Worm (Caenorhabditis elegans) whole organism, L4 larva: Measurements from ENCODE around the gene ung-1.

ENCODE experiments used
- F10B5.3 ChIP-seq: sonication (generic microtip); optimal IDR thresholded peaks from 2 replicates; lab custom pipeline; 2016; ENCODE audit warnings: mild to moderate bottlenecking, missing genetic modification characterization, missing compliant biosample characterization
- T26A8.4 ChIP-seq: fragments of 200-800 bp; sonication (Bioruptor generic); IDR thresholded peaks from 2 replicates; pipeline ENCODE4 v1.3.6; 2022; ENCODE audit warnings: missing genetic modification characterization, missing compliant biosample characterization
- Y105C5A.15 ChIP-seq: fragments of 200-800 bp; sonication (Bioruptor generic); IDR thresholded peaks from 2 replicates; pipeline ENCODE4 v1.3.6; 2022; ENCODE audit warnings: missing genetic modification characterization, missing compliant biosample characterization
- Y48G9A.11 ChIP-seq: fragments of 200-800 bp; sonication (Bioruptor generic); IDR thresholded peaks from 2 replicates; pipeline ENCODE4 v1.3.6; 2022; ENCODE audit warnings: missing genetic modification reagents, missing genetic modification characterization, missing compliant biosample characterization
- ZK546.5 ChIP-seq, 2 experiments: sonication (generic microtip); optimal IDR thresholded peaks; 2 replicates each; lab custom pipeline; 2017; ENCODE audit warnings: missing biosample characterization in 2 of 2, missing genetic modification characterization in 2 of 2
- arid-1 ChIP-seq: fragments of 200-800 bp; sonication (Bioruptor generic); conservative IDR thresholded peaks from 2 replicates; pipeline ENCODE4 v1.3.6; 2022; ENCODE audit warnings: missing genetic modification reagents, missing genetic modification characterization, missing compliant biosample characterization
- ceh-28 ChIP-seq: fragments of 150-350 bp; optimal IDR thresholded peaks from 2 replicates; lab custom pipeline; 2014; ENCODE audit warnings: missing biosample characterization, missing genetic modification reagents, missing genetic modification characterization
- ceh-32 ChIP-seq: sonication (generic microtip); optimal IDR thresholded peaks from 2 replicates; lab custom pipeline; 2016; ENCODE audit warnings: mild to moderate bottlenecking, missing genetic modification characterization, missing compliant biosample characterization; ENCODE audit not compliant: poor library complexity
- ctbp-1 ChIP-seq: fragments of 200-800 bp; sonication (Bioruptor generic); IDR thresholded peaks from 2 replicates; pipeline ENCODE4 v1.3.6; 2022; ENCODE audit warnings: missing genetic modification reagents, missing genetic modification characterization, missing compliant biosample characterization
- daf-12 ChIP-seq: fragments of 150-350 bp; optimal IDR thresholded peaks from 2 replicates; lab custom pipeline; 2014; ENCODE audit warnings: missing biosample characterization, missing genetic modification reagents, missing genetic modification characterization
- daf-16 ChIP-seq, 3 experiments: sonication (generic microtip); optimal IDR thresholded peaks; 2 replicates each; lab custom pipeline; 2016 to 2017; ENCODE audit warnings: missing genetic modification characterization in 3 of 3, missing genetic modification reagents in 3 of 3, mild to moderate bottlenecking in 2 of 3, missing compliant biosample characterization in 2 of 3, missing biosample characterization in 1 of 3, moderate library complexity in 1 of 3
- dmd-8 ChIP-seq: fragments of 200-800 bp; sonication (Bioruptor generic); IDR thresholded peaks from 2 replicates; pipeline ENCODE4 v1.3.6; 2022; ENCODE audit warnings: missing genetic modification characterization, missing compliant biosample characterization
- duxl-1 ChIP-seq: sonication (generic microtip); optimal IDR thresholded peaks from 2 replicates; lab custom pipeline; 2016; ENCODE audit warnings: mild to moderate bottlenecking, missing genetic modification characterization, moderate library complexity, missing compliant biosample characterization; ENCODE audit not compliant: poor library complexity
- fkh-10 ChIP-seq: fragments of 150-350 bp; optimal IDR thresholded peaks from 2 replicates; lab custom pipeline; 2014; ENCODE audit warnings: missing biosample characterization, missing genetic modification reagents, missing genetic modification characterization
- gei-8 ChIP-seq: fragments of 200-800 bp; sonication (Bioruptor generic); optimal IDR thresholded peaks from 2 replicates; lab custom pipeline; 2018; ENCODE audit warnings: mild to moderate bottlenecking, missing genetic modification characterization, missing compliant biosample characterization
- hif-1 ChIP-seq, 2 experiments: sonication (generic microtip); optimal IDR thresholded peaks; 2 replicates each; lab custom pipeline; 2016 to 2017; ENCODE audit warnings: missing compliant biosample characterization in 2 of 2, missing genetic modification characterization in 2 of 2, missing genetic modification reagents in 2 of 2, missing genotype in 2 of 2, mild to moderate bottlenecking in 1 of 2
- hlh-11 ChIP-seq: fragments of 200-800 bp; sonication (Bioruptor generic); optimal IDR thresholded peaks from 2 replicates; lab custom pipeline; 2018; ENCODE audit warnings: mild to moderate bottlenecking, missing genetic modification characterization, missing compliant biosample characterization
- hlh-30 ChIP-seq: sonication (generic microtip); optimal IDR thresholded peaks from 2 replicates; lab custom pipeline; 2017; ENCODE audit warnings: antibody characterized with exemption, mild to moderate bottlenecking, missing genetic modification characterization, missing compliant biosample characterization; ENCODE audit not compliant: insufficient read depth
- hmg-1.1 ChIP-seq: fragments of 200-800 bp; sonication (Bioruptor generic); IDR thresholded peaks from 2 replicates; pipeline ENCODE4 v1.3.6; 2022; ENCODE audit warnings: missing genetic modification reagents, missing genetic modification characterization, missing compliant biosample characterization
- lim-7 ChIP-seq: fragments of 200-800 bp; sonication (Bioruptor generic); IDR thresholded peaks from 2 replicates; pipeline ENCODE4 v1.3.6; 2022; ENCODE audit warnings: missing genetic modification characterization, missing compliant biosample characterization
- lin-1 ChIP-seq: fragments of 200-800 bp; sonication (Bioruptor generic); IDR thresholded peaks from 2 replicates; pipeline ENCODE4 v1.3.6; 2022; ENCODE audit warnings: missing genetic modification reagents, missing genetic modification characterization, missing compliant biosample characterization
- lin-13 ChIP-seq: fragments of 150-350 bp; optimal IDR thresholded peaks from 2 replicates; lab custom pipeline; 2014; ENCODE audit warnings: missing biosample characterization, missing genetic modification reagents, missing genetic modification characterization
- lin-39 ChIP-seq: fragments of 150-350 bp; optimal IDR thresholded peaks from 2 replicates; lab custom pipeline; 2014; ENCODE audit warnings: missing biosample characterization, missing genetic modification reagents, missing genetic modification characterization
- lir-3 ChIP-seq: sonication (generic microtip); optimal IDR thresholded peaks from 2 replicates; lab custom pipeline; 2016; ENCODE audit warnings: mild to moderate bottlenecking, missing genetic modification characterization, missing compliant biosample characterization
- madf-5 ChIP-seq, 2 experiments: fragments of 200-800 bp; sonication (Bioruptor generic); IDR thresholded peaks; 2 replicates each; pipeline ENCODE4 v1.3.6; 2022; ENCODE audit warnings: missing compliant biosample characterization in 2 of 2, missing genetic modification characterization in 2 of 2
- mdt-29 ChIP-seq: fragments of 200-800 bp; sonication (Bioruptor generic); IDR thresholded peaks from 2 replicates; pipeline ENCODE4 v1.3.6; 2022; ENCODE audit warnings: missing genetic modification reagents, missing genetic modification characterization, missing compliant biosample characterization
- mes-2 ChIP-seq: sonication (generic microtip); optimal IDR thresholded peaks from 2 replicates; lab custom pipeline; 2016; ENCODE audit warnings: missing genotype, mild to moderate bottlenecking, missing genetic modification characterization, missing compliant biosample characterization; ENCODE audit not compliant: poor library complexity, severe bottlenecking
- mxl-2 ChIP-seq: fragments of 200-800 bp; sonication (Bioruptor generic); conservative IDR thresholded peaks from 2 replicates; pipeline ENCODE4 v1.3.6; 2022; ENCODE audit warnings: missing genetic modification reagents, missing genetic modification characterization, missing compliant biosample characterization
- mxl-3 ChIP-seq: fragments of 200-800 bp; sonication (Bioruptor generic); optimal IDR thresholded peaks from 2 replicates; lab custom pipeline; 2018; ENCODE audit warnings: mild to moderate bottlenecking, missing genetic modification characterization, missing compliant biosample characterization
- nhr-10 ChIP-seq: fragments of 150-350 bp; optimal IDR thresholded peaks from 2 replicates; lab custom pipeline; 2014; ENCODE audit warnings: missing biosample characterization, missing genetic modification characterization
- nhr-102 ChIP-seq: sonication (generic microtip); optimal IDR thresholded peaks from 2 replicates; lab custom pipeline; 2016; ENCODE audit warnings: mild to moderate bottlenecking, missing genetic modification characterization, moderate library complexity, missing compliant biosample characterization
- nhr-11 ChIP-seq: fragments of 150-350 bp; optimal IDR thresholded peaks from 2 replicates; lab custom pipeline; 2014; ENCODE audit warnings: missing biosample characterization, missing genetic modification characterization
- nhr-237 ChIP-seq: sonication (generic microtip); optimal IDR thresholded peaks from 2 replicates; lab custom pipeline; 2017; ENCODE audit warnings: missing biosample characterization, missing genetic modification characterization
- nhr-25 ChIP-seq: sonication (generic microtip); optimal IDR thresholded peaks from 2 replicates; lab custom pipeline; 2017; ENCODE audit warnings: missing genetic modification characterization, mild to moderate bottlenecking, missing compliant biosample characterization, antibody characterized with exemption, moderate library complexity, borderline replicate concordance; ENCODE audit not compliant: insufficient read depth
- nhr-28 ChIP-seq: fragments of 150-350 bp; optimal IDR thresholded peaks from 2 replicates; lab custom pipeline; 2014; ENCODE audit warnings: missing biosample characterization, missing genetic modification characterization
- nhr-48 ChIP-seq: sonication (generic microtip); optimal IDR thresholded peaks from 2 replicates; lab custom pipeline; 2016; ENCODE audit warnings: mild to moderate bottlenecking, missing genetic modification characterization, missing compliant biosample characterization
- nhr-6 ChIP-seq: fragments of 150-350 bp; optimal IDR thresholded peaks from 2 replicates; lab custom pipeline; 2014; ENCODE audit warnings: missing biosample characterization, missing genetic modification characterization
- nhr-77 ChIP-seq: fragments of 150-350 bp; optimal IDR thresholded peaks from 2 replicates; lab custom pipeline; 2014; ENCODE audit warnings: missing biosample characterization, missing genetic modification characterization
- pha-4 ChIP-seq, 2 experiments: fragments of 150-350 bp in 1 of 2; fragments of 200-800 bp in 1 of 2; sonication (Bioruptor generic) in 1 of 2; IDR thresholded peaks in 1 of 2; optimal IDR thresholded peaks in 1 of 2; 2 replicates each; pipeline versions ENCODE4 v1.3.6 to Lab custom; 2014 to 2022; ENCODE audit warnings: missing genetic modification characterization in 2 of 2, missing genetic modification reagents in 2 of 2, missing biosample characterization in 1 of 2, missing compliant biosample characterization in 1 of 2
- rbr-2 ChIP-seq: sonication (generic microtip); optimal IDR thresholded peaks from 2 replicates; lab custom pipeline; 2016; ENCODE audit warnings: missing genotype, missing genetic modification characterization, missing compliant biosample characterization
- sdz-12 ChIP-seq: fragments of 200-800 bp; sonication (Bioruptor generic); optimal IDR thresholded peaks from 2 replicates; lab custom pipeline; 2018; ENCODE audit warnings: mild to moderate bottlenecking, missing genetic modification characterization, missing compliant biosample characterization
- tra-1 ChIP-seq: fragments of 200-800 bp; sonication (Bioruptor generic); IDR thresholded peaks from 2 replicates; pipeline ENCODE4 v1.3.6; 2022; ENCODE audit warnings: missing genetic modification reagents, missing genetic modification characterization, missing compliant biosample characterization
- unc-130 ChIP-seq: sonication (generic microtip); optimal IDR thresholded peaks from 2 replicates; lab custom pipeline; 2016; ENCODE audit warnings: missing genetic modification reagents, missing genetic modification characterization, missing compliant biosample characterization
- unc-62 ChIP-seq, 3 experiments: fragments of 150-350 bp in 1 of 3; sonication (generic microtip); optimal IDR thresholded peaks in 2 of 3; peaks in 1 of 3; 1 replicate in 1 of 3; 2 replicates in 2 of 3; lab custom pipeline; 2014 to 2017; ENCODE audit warnings: missing biosample characterization in 3 of 3, missing genetic modification characterization in 3 of 3, missing genetic modification reagents in 3 of 3, missing genotype in 1 of 3
- vab-7 ChIP-seq: fragments of 200-800 bp; sonication (Bioruptor generic); IDR thresholded peaks from 2 replicates; pipeline ENCODE4 v1.3.6; 2022; ENCODE audit warnings: missing genetic modification reagents, missing genetic modification characterization, missing compliant biosample characterization
- zfp-3 ChIP-seq: fragments of 200-800 bp; sonication (Bioruptor generic); conservative IDR thresholded peaks from 2 replicates; pipeline ENCODE4 v1.3.6; 2022; ENCODE audit warnings: missing genetic modification reagents, missing genetic modification characterization, missing compliant biosample characterization
- ztf-7 ChIP-seq: fragments of 150-350 bp; optimal IDR thresholded peaks from 2 replicates; lab custom pipeline; 2014; ENCODE audit warnings: missing biosample characterization, missing genetic modification characterization

Gene ung-1

DNA sequence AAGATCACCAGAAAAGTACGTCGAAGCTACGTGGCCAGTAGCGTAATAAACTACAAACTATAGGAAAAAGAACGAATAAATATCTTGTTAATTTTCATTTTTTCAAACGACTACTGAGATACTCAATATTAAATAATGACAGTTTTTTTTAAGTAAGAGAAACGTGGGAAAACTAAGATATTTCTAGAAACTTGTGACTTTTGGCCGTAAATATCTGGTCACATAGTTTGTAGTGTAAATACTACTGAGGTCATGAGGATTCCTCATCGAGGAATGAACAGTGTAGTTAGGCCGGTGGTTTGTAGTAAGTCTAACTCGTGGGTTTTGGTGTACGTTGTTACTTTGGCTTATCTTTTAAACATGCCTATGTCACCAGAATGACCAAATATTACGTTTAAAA, 31.2 kb upstream of the ung-1 start:
- TF ChIP-seq nhr-28 (tag; lab: Kevin White, UChicago): peak; percentile 77
- peak; percentile 50 for TF ChIP-seq hlh-30 (tag; lab: Kevin White, UChicago)

ce11 chrIII:12003264-12003663, 29.4 kb upstream of the ung-1 start:
- TF ChIP-seq lin-1 (no peak), unc-130 (no peak), mdt-29 (GFP tag; lab: Robert Waterston, UW) (no peak), pha-4 (GFP tag; IDR thresholded peaks at IDR 0.05; lab: Robert Waterston, UW) (no peak; the same call in 1 of the 2 replicates), pha-4 (tag; optimal IDR thresholded peaks at IDR 0.05; lab: Kevin White, UChicago) (peak; percentile 19), daf-12 (no peak), hmg-1.1 (GFP tag; lab: Robert Waterston, UW) (peak; percentile 20; the same call in 1 of the 2 replicates), unc-62 (GFP tag; optimal IDR thresholded peaks at IDR 0.05 in 1 of 2; lab: Kevin White, UChicago) (peak; percentile 55 to 58), unc-62 (tag; optimal IDR thresholded peaks at IDR 0.05; lab: Kevin White, UChicago) (no peak), tra-1 (GFP tag; lab: Robert Waterston, UW) (peak; percentile 70; the same call in 1 of the 2 replicates), nhr-6 (tag; lab: Kevin White, UChicago) (peak; percentile 36), duxl-1 (tag; lab: Kevin White, UChicago) (no peak), mxl-3 (peak; percentile 81), nhr-11 (tag; lab: Kevin White, UChicago) (peak; percentile 38), ctbp-1 (GFP tag; lab: Robert Waterston, UW) (no peak), arid-1 (GFP tag; lab: Robert Waterston, UW) (no peak), daf-16 (GFP tag; optimal IDR thresholded peaks at IDR 0.05; lab: Kevin White, UChicago) (no peak), daf-16 (tag; optimal IDR thresholded peaks at IDR 0.05; lab: Kevin White, UChicago) (peak; percentile 99), hif-1 (tag; optimal IDR thresholded peaks at IDR 0.05; lab: Kevin White, UChicago) (peak in 1 of 2 experiments; percentile 86), lin-13 (GFP tag; lab: Kevin White, UChicago) (peak; percentile 25), mes-2 (tag; lab: Kevin White, UChicago) (peak; percentile 79), mxl-2 (GFP tag; lab: Robert Waterston, UW) (no peak), ceh-32 (tag; lab: Kevin White, UChicago) (no peak), nhr-77 (tag; lab: Kevin White, UChicago) (peak; percentile 74), Y105C5A.15 (GFP tag; lab: Robert Waterston, UW) (no peak), ZK546.5 (tag; optimal IDR thresholded peaks at IDR 0.05; lab: Kevin White, UChicago) (no peak), nhr-102 (tag; lab: Kevin White, UChicago) (peak; percentile 70), nhr-10 (tag; lab: Kevin White, UChicago) (peak; percentile 59), fkh-10 (GFP tag; lab: Kevin White, UChicago) (no peak), nhr-48 (tag; lab: Kevin White, UChicago) (peak; percentile 92), rbr-2 (peak; percentile 24), Y48G9A.11 (GFP tag; lab: Robert Waterston, UW) (no peak), T26A8.4 (GFP tag; lab: Robert Waterston, UW) (peak; percentile 46; the same call in 1 of the 2 replicates), nhr-25 (no peak), lin-39 (tag; lab: Kevin White, UChicago) (no peak), madf-5 (GFP tag; IDR thresholded peaks at IDR 0.05; lab: Robert Waterston, UW) (no peak), lim-7 (GFP tag; lab: Robert Waterston, UW) (no peak), zfp-3 (GFP tag; lab: Robert Waterston, UW) (no peak), hlh-11 (tag; lab: Kevin White, UChicago) (peak; percentile 97), F10B5.3 (no peak), dmd-8 (no peak), ceh-28 (tag; lab: Kevin White, UChicago) (no peak), nhr-237 (tag; lab: Kevin White, UChicago) (no peak), vab-7 (GFP tag; lab: Robert Waterston, UW) (no peak), sdz-12 (GFP tag; lab: Kevin White, UChicago) (no peak), gei-8 (GFP tag; lab: Kevin White, UChicago) (no peak), lir-3 (tag; lab: Kevin White, UChicago) (no peak), ztf-7 (no peak)
